Worm (Caenorhabditis elegans) whole organism, L2 larva: ENCODE data around the gene spp-4.

ENCODE experiments used
- C34F6.9 ChIP-seq: fragments of 150-350 bp; optimal IDR thresholded peaks from 2 replicates; lab custom pipeline; 2014; ENCODE audit warnings: missing biosample characterization, missing genetic modification characterization
- F13H6.1 ChIP-seq: sonication (generic microtip); optimal IDR thresholded peaks from 2 replicates; lab custom pipeline; 2016; ENCODE audit warnings: missing genetic modification characterization, missing compliant biosample characterization
- Y55F3AM.14 ChIP-seq: fragments of 200-800 bp; sonication (Bioruptor generic); optimal IDR thresholded peaks from 2 replicates; lab custom pipeline; 2018; ENCODE audit warnings: mild to moderate bottlenecking, missing genetic modification characterization, missing compliant biosample characterization
- ZK546.5 ChIP-seq: sonication (generic microtip); optimal IDR thresholded peaks from 2 replicates; lab custom pipeline; 2017; ENCODE audit warnings: missing biosample characterization, missing genetic modification characterization
- alr-1 ChIP-seq: fragments of 150-350 bp; optimal IDR thresholded peaks from 2 replicates; lab custom pipeline; 2014; ENCODE audit warnings: missing biosample characterization, missing genetic modification characterization
- aly-2 ChIP-seq: fragments of 150-350 bp; optimal IDR thresholded peaks from 2 replicates; lab custom pipeline; 2014; ENCODE audit warnings: missing biosample characterization, missing genetic modification characterization
- blmp-1 ChIP-seq: sonication (generic microtip); optimal IDR thresholded peaks from 2 replicates; lab custom pipeline; 2017; ENCODE audit warnings: missing genetic modification characterization, mild to moderate bottlenecking, missing compliant biosample characterization, antibody characterized with exemption, moderate library complexity; ENCODE audit not compliant: insufficient read depth
- crh-2 ChIP-seq: sonication (generic microtip); optimal IDR thresholded peaks from 2 replicates; lab custom pipeline; 2017; ENCODE audit warnings: missing biosample characterization, missing genetic modification characterization
- elt-1 ChIP-seq: fragments of 150-350 bp; optimal IDR thresholded peaks from 2 replicates; lab custom pipeline; 2014; ENCODE audit warnings: missing biosample characterization, missing genetic modification characterization
- elt-3 ChIP-seq: sonication (generic microtip); optimal IDR thresholded peaks from 2 replicates; lab custom pipeline; 2017; ENCODE audit warnings: missing biosample characterization, missing genetic modification characterization
- fos-1 ChIP-seq: fragments of 150-350 bp; optimal IDR thresholded peaks from 2 replicates; lab custom pipeline; 2014; ENCODE audit warnings: missing biosample characterization, missing genetic modification characterization
- gmeb-1 ChIP-seq: fragments of 150-350 bp; optimal IDR thresholded peaks from 2 replicates; lab custom pipeline; 2014; ENCODE audit warnings: missing biosample characterization, missing genetic modification characterization
- lin-11 ChIP-seq: fragments of 150-350 bp; sonication (generic microtip); optimal IDR thresholded peaks from 2 replicates; lab custom pipeline; 2014; ENCODE audit warnings: missing biosample characterization, missing genetic modification characterization, inconsistent platforms, mixed read lengths
- lin-13 ChIP-seq: fragments of 150-350 bp; optimal IDR thresholded peaks from 2 replicates; lab custom pipeline; 2014; ENCODE audit warnings: missing biosample characterization, missing genetic modification reagents, missing genetic modification characterization
- lsy-2 ChIP-seq, 2 experiments: fragments of 150-350 bp in 1 of 2; sonication (generic microtip) in 1 of 2; optimal IDR thresholded peaks; 2 replicates each; lab custom pipeline; 2014 to 2017; ENCODE audit warnings: missing biosample characterization in 2 of 2, missing genetic modification characterization in 2 of 2
- mab-5 ChIP-seq: fragments of 150-350 bp; optimal IDR thresholded peaks from 2 replicates; lab custom pipeline; 2014; ENCODE audit warnings: missing biosample characterization, missing genetic modification characterization
- mbf-1 ChIP-seq: sonication (generic microtip); optimal IDR thresholded peaks from 2 replicates; lab custom pipeline; 2017; ENCODE audit warnings: missing biosample characterization, missing genetic modification characterization
- mdl-1 ChIP-seq, 2 experiments: fragments of 150-350 bp in 1 of 2; sonication (generic microtip) in 1 of 2; optimal IDR thresholded peaks; 2 replicates each; lab custom pipeline; 2017; ENCODE audit warnings: missing biosample characterization in 2 of 2, missing genetic modification characterization in 2 of 2
- nhr-10 ChIP-seq: sonication (generic microtip); optimal IDR thresholded peaks from 2 replicates; lab custom pipeline; 2017; ENCODE audit warnings: missing biosample characterization, missing genetic modification characterization
- nhr-129 ChIP-seq: fragments of 150-350 bp; optimal IDR thresholded peaks from 2 replicates; lab custom pipeline; 2014; ENCODE audit warnings: missing biosample characterization, missing genetic modification characterization
- nhr-21 ChIP-seq: fragments of 150-350 bp; optimal IDR thresholded peaks from 2 replicates; lab custom pipeline; 2014; ENCODE audit warnings: missing biosample characterization, missing genetic modification characterization
- nhr-23 ChIP-seq: fragments of 150-350 bp; optimal IDR thresholded peaks from 2 replicates; lab custom pipeline; 2014; ENCODE audit warnings: missing biosample characterization, missing genetic modification reagents, missing genetic modification characterization
- nhr-25 ChIP-seq: fragments of 150-350 bp; sonication (generic microtip); optimal IDR thresholded peaks from 3 replicates; lab custom pipeline; 2014; ENCODE audit warnings: missing biosample characterization, missing genetic modification characterization
- nhr-6 ChIP-seq: fragments of 150-350 bp; optimal IDR thresholded peaks from 2 replicates; lab custom pipeline; 2014; ENCODE audit warnings: missing biosample characterization, missing genetic modification characterization
- nhr-77 ChIP-seq: fragments of 150-350 bp; optimal IDR thresholded peaks from 2 replicates; lab custom pipeline; 2014; ENCODE audit warnings: missing biosample characterization, missing genetic modification characterization
- sem-4 ChIP-seq: fragments of 150-350 bp; optimal IDR thresholded peaks from 2 replicates; lab custom pipeline; 2014; ENCODE audit warnings: missing biosample characterization, missing genetic modification reagents, missing genetic modification characterization
- skn-1 ChIP-seq: sonication (generic microtip); optimal IDR thresholded peaks from 2 replicates; lab custom pipeline; 2017; ENCODE audit warnings: missing biosample characterization, missing genetic modification characterization
- sma-3 ChIP-seq: sonication (generic microtip); optimal IDR thresholded peaks from 2 replicates; lab custom pipeline; 2016; ENCODE audit warnings: missing genetic modification reagents, missing genetic modification characterization, missing compliant biosample characterization
- sma-9 ChIP-seq, 2 experiments: fragments of 150-350 bp in 1 of 2; sonication (generic microtip) in 1 of 2; optimal IDR thresholded peaks; 2 replicates each; lab custom pipeline; 2014 to 2016; ENCODE audit warnings: missing genetic modification characterization in 2 of 2, mild to moderate bottlenecking in 1 of 2, missing biosample characterization in 1 of 2, missing compliant biosample characterization in 1 of 2, missing genetic modification reagents in 1 of 2, moderate library complexity in 1 of 2
- snpc-4 ChIP-seq: fragments of 150-350 bp; optimal IDR thresholded peaks from 2 replicates; lab custom pipeline; 2014; ENCODE audit warnings: missing biosample characterization, missing genetic modification characterization
- unc-55 ChIP-seq: fragments of 150-350 bp; sonication (generic microtip); optimal IDR thresholded peaks from 3 replicates; lab custom pipeline; 2014; ENCODE audit warnings: missing biosample characterization, missing genetic modification reagents, missing genetic modification characterization
- unc-62 ChIP-seq: fragments of 150-350 bp; optimal IDR thresholded peaks from 2 replicates; lab custom pipeline; 2014; ENCODE audit warnings: missing biosample characterization, missing genetic modification reagents, missing genetic modification characterization
- zag-1 ChIP-seq: fragments of 150-350 bp; optimal IDR thresholded peaks from 2 replicates; lab custom pipeline; 2014; ENCODE audit warnings: missing biosample characterization, missing genetic modification characterization

The spp-4 gene

ce11 chrX:7311870-7312269 lies 6.7 kb downstream of the spp-4 start:
- no peak for TF ChIP-seq mab-5 (tag; lab: Kevin White, UChicago)
- TF ChIP-seq nhr-129: no peak
- no peak for TF ChIP-seq elt-3 (tag; lab: Kevin White, UChicago)
- no peak for TF ChIP-seq nhr-10 (tag; lab: Kevin White, UChicago)
- TF ChIP-seq sem-4 (tag; lab: Kevin White, UChicago): no peak
- TF ChIP-seq gmeb-1: no peak
- no peak for TF ChIP-seq ZK546.5
- TF ChIP-seq mdl-1 (tag; optimal IDR thresholded peaks at IDR 0.05; lab: Kevin White, UChicago): no peak
- TF ChIP-seq lin-13: no peak
- TF ChIP-seq unc-62 (GFP tag; lab: Kevin White, UChicago): no peak

- no peak for TF ChIP-seq mab-5 (tag; lab: Kevin White, UChicago)
- no peak for TF ChIP-seq lin-11 (tag; lab: Kevin White, UChicago)
- TF ChIP-seq, all 48 proteins: peak for 0
These were observed 8.8 kb downstream of the spp-4 start, which contains the start of the genes his-38 and his-40 for ce11 chrX:7309775-7310174. Gene his-38, minus strand, starts transcription at chrX:7309875. Gene his-40, plus strand, starts transcription at chrX:7310110.

- TF ChIP-seq unc-55 (GFP tag; lab: Kevin White, UChicago) (peak; percentile 81), aly-2 (no peak), snpc-4 (tag; lab: Kevin White, UChicago) (peak; percentile 10), zag-1 (tag; lab: Kevin White, UChicago) (peak; percentile 76), sma-9 (GFP tag; optimal IDR thresholded peaks at IDR 0.05; lab: Kevin White, UChicago) (peak; percentile 89), sma-9 (tag; optimal IDR thresholded peaks at IDR 0.05; lab: Kevin White, UChicago) (no peak), nhr-129 (peak; percentile 84), C34F6.9 (tag; lab: Kevin White, UChicago) (peak; percentile 75), fos-1 (tag; lab: Kevin White, UChicago) (peak; percentile 73), nhr-6 (tag; lab: Kevin White, UChicago) (peak; percentile 14), sma-3 (GFP tag; lab: Kevin White, UChicago) (peak; percentile 26), elt-1 (tag; lab: Kevin White, UChicago) (no peak), mdl-1 (tag; optimal IDR thresholded peaks at IDR 0.05; lab: Kevin White, UChicago) (peak in 1 of 2 experiments; percentile 3), nhr-25 (tag; lab: Kevin White, UChicago) (peak; percentile 52), lsy-2 (tag; optimal IDR thresholded peaks at IDR 0.05; lab: Kevin White, UChicago) (peak; percentile 11 to 59), blmp-1 (tag; lab: Kevin White, UChicago) (peak; percentile 65), Y55F3AM.14 (GFP tag; lab: Kevin White, UChicago) (peak; percentile 13), nhr-77 (tag; lab: Kevin White, UChicago) (no peak), mab-5 (tag; lab: Kevin White, UChicago) (no peak), lin-11 (tag; lab: Kevin White, UChicago) (peak; percentile 37), F13H6.1 (tag; lab: Kevin White, UChicago) (peak; percentile 85), mbf-1 (tag; lab: Kevin White, UChicago) (no peak), crh-2 (tag; lab: Kevin White, UChicago) (peak; percentile 85)
- TF ChIP-seq, all 48 proteins: peak for 17
These were observed 12.1 kb downstream of the spp-4 start for ce11 chrX:7306434-7306833.

- no peak for TF ChIP-seq mbf-1 (tag; lab: Kevin White, UChicago)
- TF ChIP-seq sem-4 (tag; lab: Kevin White, UChicago): peak; percentile 47
- TF ChIP-seq alr-1: no peak
- peak; percentile 40 for TF ChIP-seq fos-1 (tag; lab: Kevin White, UChicago)
- TF ChIP-seq unc-62 (GFP tag; lab: Kevin White, UChicago): no peak
- TF ChIP-seq nhr-21 (tag; lab: Kevin White, UChicago): peak; percentile 50
- no peak for TF ChIP-seq unc-55 (GFP tag; lab: Kevin White, UChicago)
- TF ChIP-seq mdl-1 (tag; optimal IDR thresholded peaks at IDR 0.05; lab: Kevin White, UChicago): peak in 1 of 2 experiments; percentile 47
- TF ChIP-seq skn-1 (tag; lab: Kevin White, UChicago): peak; percentile 35
- TF ChIP-seq nhr-25 (tag; lab: Kevin White, UChicago): peak; percentile 20
- peak; percentile 21 for TF ChIP-seq nhr-129
- peak; percentile 49 for TF ChIP-seq crh-2 (tag; lab: Kevin White, UChicago)
- no peak for TF ChIP-seq nhr-23
- TF ChIP-seq sma-3 (GFP tag; lab: Kevin White, UChicago): peak; percentile 43
- TF ChIP-seq sma-9 (GFP tag; optimal IDR thresholded peaks at IDR 0.05; lab: Kevin White, UChicago): peak; percentile 83
- no peak for TF ChIP-seq sma-9 (tag; optimal IDR thresholded peaks at IDR 0.05; lab: Kevin White, UChicago)
These were observed 12.9 kb downstream of the spp-4 start, which contains the start of gene sur-5 for ce11 chrX:7305520-7306186. Gene sur-5, minus strand, starts transcription at chrX:7305570.
